Fruit fly (Drosophila melanogaster): Measurements from ENCODE around the gene CG10514.

The CG10514 gene

dm6 chr3R:25258628-25259240, 20.9 kb downstream of the CG10514 start, which contains the start of gene CG11857 (continued):
- peak; percentile 98 for TF ChIP-seq Rx (GFP tag; IDR thresholded peaks at IDR 0.05)
- peak in 1 of 2 experiments; percentile 77 for TF ChIP-seq insv (GFP tag; optimal IDR thresholded peaks at IDR 0.05)
- peak; percentile 98 for TF ChIP-seq CG13424 (tag; optimal IDR thresholded peaks at IDR 0.05)
- no peak for TF ChIP-seq pan (optimal IDR thresholded peaks at IDR 0.05)
- TF ChIP-seq pan (GFP tag; optimal IDR thresholded peaks at IDR 0.05 in 1 of 2, IDR thresholded peaks at IDR 0.05 in 1 of 2) = peak in 1 of 2 experiments; percentile 99
- TF ChIP-seq E2f1 (GFP tag; IDR thresholded peaks at IDR 0.05) = peak; percentile 99
- no peak for TF ChIP-seq pita (GFP tag; optimal IDR thresholded peaks at IDR 0.05)
- TF ChIP-seq dm (GFP tag; optimal IDR thresholded peaks at IDR 0.05) = peak; percentile 93
- peak; percentile 90 for TF ChIP-seq en (GFP tag; optimal IDR thresholded peaks at IDR 0.05)
- peak; percentile 97 for TF ChIP-seq trem (tag; optimal IDR thresholded peaks at IDR 0.05)
- peak; percentile 95 for TF ChIP-seq Ets97D (GFP tag; optimal IDR thresholded peaks at IDR 0.05)
- peak; percentile 95 for TF ChIP-seq CG12744 (GFP tag; optimal IDR thresholded peaks at IDR 0.05)
- peak; percentile 92 for TF ChIP-seq ATbp (GFP tag; optimal IDR thresholded peaks at IDR 0.05)
- peak; percentile 98 for TF ChIP-seq CG14050 (GFP tag; IDR thresholded peaks at IDR 0.05)
- peak; percentile 98 for TF ChIP-seq CG9609 (GFP tag; optimal IDR thresholded peaks at IDR 0.05)
- peak; percentile 83 for TF ChIP-seq CG31365 (tag; optimal IDR thresholded peaks at IDR 0.05)
- peak; percentile 99 for TF ChIP-seq CG10366 (GFP tag; IDR thresholded peaks at IDR 0.05)
- TF ChIP-seq CG17359 (tag; optimal IDR thresholded peaks at IDR 0.05) = peak; percentile 98
- TF ChIP-seq ab (GFP tag; optimal IDR thresholded peaks at IDR 0.05) = peak; percentile 91
- TF ChIP-seq tio (GFP tag; optimal IDR thresholded peaks at IDR 0.05) = no peak
- TF ChIP-seq br (optimal IDR thresholded peaks at IDR 0.05) = no peak
- TF ChIP-seq CG10267 (tag; optimal IDR thresholded peaks at IDR 0.05) = peak; percentile 94
- TF ChIP-seq MBD-R2 (GFP tag; IDR thresholded peaks at IDR 0.05) = peak; percentile 99
- TF ChIP-seq CG14014 (GFP tag; IDR thresholded peaks at IDR 0.05) = peak; percentile 99
- TF ChIP-seq sr (GFP tag; IDR thresholded peaks at IDR 0.05) = peak; percentile 87; the same call in 2 of the 3 replicates
- peak; percentile 92 for TF ChIP-seq CG12219 (GFP tag; optimal IDR thresholded peaks at IDR 0.05)
- TF ChIP-seq CkIIα-i1 (GFP tag; IDR thresholded peaks at IDR 0.05) = peak; percentile 90
- peak; percentile 99 for TF ChIP-seq CG11093 (GFP tag; IDR thresholded peaks at IDR 0.05)
- TF ChIP-seq CG2199 (GFP tag; IDR thresholded peaks at IDR 0.05) = peak; percentile 99
- peak; percentile 98 for TF ChIP-seq chn (GFP tag; optimal IDR thresholded peaks at IDR 0.05)
- TF ChIP-seq ase (GFP tag; IDR thresholded peaks at IDR 0.05) = peak; percentile 99
- TF ChIP-seq CG10462 (GFP tag; optimal IDR thresholded peaks at IDR 0.05) = peak; percentile 97
- TF ChIP-seq CG17612 (GFP tag; IDR thresholded peaks at IDR 0.05) = peak; percentile 97
- peak; percentile 88 for TF ChIP-seq CG6854 (GFP tag; optimal IDR thresholded peaks at IDR 0.05)
- TF ChIP-seq Spps (tag; optimal IDR thresholded peaks at IDR 0.05) = peak; percentile 94
- peak; percentile 100 for TF ChIP-seq CG16813 (GFP tag; IDR thresholded peaks at IDR 0.05; ENCODE audit: partially characterized antibody)
- no peak for TF ChIP-seq abd-A (tag; optimal IDR thresholded peaks at IDR 0.05)
- peak; percentile 91 for TF ChIP-seq ftz-f1 (GFP tag; optimal IDR thresholded peaks at IDR 0.05)
- peak; percentile 99 for TF ChIP-seq sisA (GFP tag; IDR thresholded peaks at IDR 0.05)
- TF ChIP-seq CG9932 (GFP tag; IDR thresholded peaks at IDR 0.05) = peak; percentile 100
- TF ChIP-seq CG15601 (tag; optimal IDR thresholded peaks at IDR 0.05) = peak; percentile 96
- TF ChIP-seq scrt (GFP tag; optimal IDR thresholded peaks at IDR 0.05) = peak; percentile 87
- peak; percentile 99 for TF ChIP-seq CG7963 (GFP tag; IDR thresholded peaks at IDR 0.05; ENCODE audit: partially characterized antibody)
- peak; percentile 97 for TF ChIP-seq CG32767 (GFP tag; IDR thresholded peaks at IDR 0.05)
- TF ChIP-seq fu2 (GFP tag; optimal IDR thresholded peaks at IDR 0.05) = peak; percentile 97
- peak; percentile 95 for TF ChIP-seq mirr (GFP tag; optimal IDR thresholded peaks at IDR 0.05)
- peak; percentile 99 for TF ChIP-seq Rfx (GFP tag; IDR thresholded peaks at IDR 0.05)
- peak; percentile 98 for TF ChIP-seq Pdp1 (GFP tag; optimal IDR thresholded peaks at IDR 0.05)
- peak; percentile 97 for TF ChIP-seq CG16815 (GFP tag; optimal IDR thresholded peaks at IDR 0.05)
- TF ChIP-seq Meics (GFP tag; optimal IDR thresholded peaks at IDR 0.05) = peak; percentile 96
- peak; percentile 96 for TF ChIP-seq dmrt99B (tag; optimal IDR thresholded peaks at IDR 0.05)
